Worm (Caenorhabditis elegans): ENCODE data around the gene C18B10.6.

C18B10.6 gene

ce11 chrV:7465509-7465908 lies 15.3 kb downstream of the C18B10.6 start, which contains the start of gene F25E5.1 (continued):
- TF ChIP-seq nhr-19 (GFP tag; conservative IDR thresholded peaks at IDR 0.05) (peak; percentile 70), pax-3 (tag; optimal IDR thresholded peaks at IDR 0.05) (no peak), irx-1 (tag; optimal IDR thresholded peaks at IDR 0.05) (peak; percentile 44), lin-35 (GFP tag; optimal IDR thresholded peaks at IDR 0.05) (peak; percentile 70 to 73), ets-5 (GFP tag; IDR thresholded peaks at IDR 0.05) (no peak), vab-15 (tag; optimal IDR thresholded peaks at IDR 0.05) (no peak), ceh-63 (GFP tag; optimal IDR thresholded peaks at IDR 0.05) (no peak), aha-1 (tag; optimal IDR thresholded peaks at IDR 0.05) (no peak), aly-2 (tag; optimal IDR thresholded peaks at IDR 0.05) (no peak), hlh-17 (GFP tag; optimal IDR thresholded peaks at IDR 0.05; ENCODE audit: borderline replicate concordance) (no peak), egl-13 (tag; optimal IDR thresholded peaks at IDR 0.05) (peak; percentile 43), fkh-10 (GFP tag; optimal IDR thresholded peaks at IDR 0.05) (no peak), egl-27 (tag; optimal IDR thresholded peaks at IDR 0.05) (no peak), nhr-47 (tag; optimal IDR thresholded peaks at IDR 0.05) (peak; percentile 72), Y116A8C.19 (tag; optimal IDR thresholded peaks at IDR 0.05; ENCODE audit: borderline replicate concordance) (no peak), nhr-12 (tag; optimal IDR thresholded peaks at IDR 0.05) (no peak), zag-1 (tag; optimal IDR thresholded peaks at IDR 0.05) (no peak), nhr-90 (tag; optimal IDR thresholded peaks at IDR 0.05; ENCODE audit: poor library complexity) (peak; percentile 61), isw-1 (GFP tag; IDR thresholded peaks at IDR 0.05) (peak; percentile 57), tbx-2 (tag; optimal IDR thresholded peaks at IDR 0.05) (peak; percentile 75), C16A3.4 (tag; optimal IDR thresholded peaks at IDR 0.05) (peak; percentile 29), blmp-1 (tag; optimal IDR thresholded peaks at IDR 0.05) (peak; percentile 37), ztf-4 (tag; optimal IDR thresholded peaks at IDR 0.05) (no peak), unc-130 (tag; optimal IDR thresholded peaks at IDR 0.05) (no peak), hpl-2 (GFP tag; optimal IDR thresholded peaks at IDR 0.05) (no peak), unc-86 (tag; optimal IDR thresholded peaks at IDR 0.05) (peak; percentile 47), nhr-77 (tag; optimal IDR thresholded peaks at IDR 0.05) (peak; percentile 34), snpc-4 (tag; optimal IDR thresholded peaks at IDR 0.05) (peak; percentile 47), elt-3 (tag; optimal IDR thresholded peaks at IDR 0.05) (no peak), mep-1 (tag; optimal IDR thresholded peaks at IDR 0.05) (peak; percentile 87), mab-9 (GFP tag; IDR thresholded peaks at IDR 0.05) (0 out of 2 replicates have a peak, but pooled peaks have one; percentile 29), ces-1 (GFP tag; optimal IDR thresholded peaks at IDR 0.05) (no peak), hlh-4 (tag; optimal IDR thresholded peaks at IDR 0.05) (no peak), lin-39 (tag; optimal IDR thresholded peaks at IDR 0.05) (no peak), pqm-1 (tag; optimal IDR thresholded peaks at IDR 0.05) (no peak), swsn-7 (tag; optimal IDR thresholded peaks at IDR 0.05) (peak; percentile 61), rnt-1 (tag; optimal IDR thresholded peaks at IDR 0.05) (peak; percentile 93), nhr-76 (tag; optimal IDR thresholded peaks at IDR 0.05) (no peak), lin-14 (GFP tag; optimal IDR thresholded peaks at IDR 0.05) (peak; percentile 93), ceh-8 (GFP tag; optimal IDR thresholded peaks at IDR 0.05) (peak; percentile 18), ztf-11 (tag; optimal IDR thresholded peaks at IDR 0.05) (peak in 1 of 2 experiments; percentile 72), xbp-1 (tag; optimal IDR thresholded peaks at IDR 0.05) (peak; percentile 59), tlp-1 (tag; optimal IDR thresholded peaks at IDR 0.05) (no peak), lsy-2 (tag; optimal IDR thresholded peaks at IDR 0.05) (peak; percentile 55 to 75), lin-13 (GFP tag; optimal IDR thresholded peaks at IDR 0.05) (peak; percentile 46), unc-62 (GFP tag; optimal IDR thresholded peaks at IDR 0.05) (no peak), fkh-8 (tag; optimal IDR thresholded peaks at IDR 0.05) (peak; percentile 82), ceh-90 (tag; optimal IDR thresholded peaks at IDR 0.05) (peak; percentile 77), lin-15B (tag; optimal IDR thresholded peaks at IDR 0.05) (peak; percentile 31), nhr-28 (tag; optimal IDR thresholded peaks at IDR 0.05) (no peak), nhr-84 (tag; optimal IDR thresholded peaks at IDR 0.05) (no peak), sup-37 (GFP tag; optimal IDR thresholded peaks at IDR 0.05) (no peak), sptf-1 (tag; optimal IDR thresholded peaks at IDR 0.05) (no peak), nhr-85 (tag) (peak; percentile 87)
